Fruit fly (Drosophila melanogaster): Measurements from ENCODE around the gene Pdha.

Pdha gene

dm6 chrX:4691226-4691625 lies 10.9 kb upstream of the Pdha start (continued):
- peak; percentile 1 for TF ChIP-seq trem (tag; optimal IDR thresholded peaks at IDR 0.05)

dm6 chrX:4692963-4693362 lies 9.1 kb upstream of the Pdha start:
- 0 out of 3 replicates have a peak, but pooled peaks have one; percentile 23 for TF ChIP-seq CG11695 (GFP tag; IDR thresholded peaks at IDR 0.05)
- no peak for TF ChIP-seq Chrac-16 (GFP tag; optimal IDR thresholded peaks at IDR 0.05)
- TF ChIP-seq CG8290 (GFP tag; optimal IDR thresholded peaks at IDR 0.05) = no peak
- peak in 1 of 2 experiments; percentile 33 for TF ChIP-seq CG8290 (tag; optimal IDR thresholded peaks at IDR 0.05)
- no peak for TF ChIP-seq amos (GFP tag; IDR thresholded peaks at IDR 0.05; ENCODE audit: partially characterized antibody)
- no peak for TF ChIP-seq C15 (GFP tag; IDR thresholded peaks at IDR 0.05)
- TF ChIP-seq CG4328 (GFP tag; optimal IDR thresholded peaks at IDR 0.05) = no peak
- TF ChIP-seq CG4820 (GFP tag; optimal IDR thresholded peaks at IDR 0.05) = no peak
- no peak for TF ChIP-seq tap (tag; optimal IDR thresholded peaks at IDR 0.05)
- TF ChIP-seq vvl (GFP tag; IDR thresholded peaks at IDR 0.05) = peak; percentile 22; the same call in 1 of the 2 replicates
- TF ChIP-seq dpn (GFP tag; optimal IDR thresholded peaks at IDR 0.05) = no peak
- TF ChIP-seq ems (GFP tag; optimal IDR thresholded peaks at IDR 0.05) = no peak
- TF ChIP-seq gem (tag; optimal IDR thresholded peaks at IDR 0.05) = peak; percentile 28
- TF ChIP-seq nau (GFP tag; optimal IDR thresholded peaks at IDR 0.05) = no peak
- no peak for TF ChIP-seq ken (GFP tag; IDR thresholded peaks at IDR 0.05)
- no peak for TF ChIP-seq Kr (GFP tag; optimal IDR thresholded peaks at IDR 0.05)
- no peak for TF ChIP-seq CG31224 (GFP tag; IDR thresholded peaks at IDR 0.05)
- no peak for TF ChIP-seq pzg (GFP tag; optimal IDR thresholded peaks at IDR 0.05)
- TF ChIP-seq bsh (GFP tag; optimal IDR thresholded peaks at IDR 0.05) = peak in 1 of 2 experiments; percentile 10
- TF ChIP-seq Sry-β (GFP tag; optimal IDR thresholded peaks at IDR 0.05) = no peak
- peak; percentile 4 for TF ChIP-seq lilli (GFP tag; optimal IDR thresholded peaks at IDR 0.05)
- no peak for TF ChIP-seq ERR (GFP tag; optimal IDR thresholded peaks at IDR 0.05)
- TF ChIP-seq ci (GFP tag; IDR thresholded peaks at IDR 0.05) = no peak
- no peak for TF ChIP-seq ssp (GFP tag; IDR thresholded peaks at IDR 0.05)
- no peak for TF ChIP-seq cg (GFP tag; optimal IDR thresholded peaks at IDR 0.05)
- TF ChIP-seq mam (GFP tag; optimal IDR thresholded peaks at IDR 0.05) = peak; percentile 10
- TF ChIP-seq Nf-YB (GFP tag; optimal IDR thresholded peaks at IDR 0.05) = no peak
- TF ChIP-seq ind (GFP tag; optimal IDR thresholded peaks at IDR 0.05) = no peak
- TF ChIP-seq CG13123 (GFP tag; optimal IDR thresholded peaks at IDR 0.05) = no peak
- no peak for TF ChIP-seq CG10209 (GFP tag; optimal IDR thresholded peaks at IDR 0.05)
- TF ChIP-seq HLHmδ (GFP tag; optimal IDR thresholded peaks at IDR 0.05) = no peak
- TF ChIP-seq Hr3 (GFP tag; optimal IDR thresholded peaks at IDR 0.05) = no peak
- peak; percentile 15 for TF ChIP-seq CG11504 (tag; optimal IDR thresholded peaks at IDR 0.05)
- no peak for TF ChIP-seq Fer3 (tag; optimal IDR thresholded peaks at IDR 0.05)
- no peak for TF ChIP-seq TFAM (GFP tag; optimal IDR thresholded peaks at IDR 0.05)
- TF ChIP-seq Med (GFP tag) = peak; percentile 64
- TF ChIP-seq CG15514 (GFP tag; optimal IDR thresholded peaks at IDR 0.05) = peak; percentile 5
- TF ChIP-seq Rx (GFP tag; IDR thresholded peaks at IDR 0.05) = no peak
- TF ChIP-seq CG12071 (GFP tag; optimal IDR thresholded peaks at IDR 0.05) = no peak
- peak; percentile 81 for TF ChIP-seq sens (GFP tag)
- TF ChIP-seq HLH54F (GFP tag; optimal IDR thresholded peaks at IDR 0.05) = no peak
- TF ChIP-seq CG18599 (GFP tag; optimal IDR thresholded peaks at IDR 0.05) = peak; percentile 41
- peak; percentile 18; the same call in 1 of the 2 replicates for TF ChIP-seq CG32532 (GFP tag; IDR thresholded peaks at IDR 0.05)
- TF ChIP-seq CG16813 (GFP tag; IDR thresholded peaks at IDR 0.05; ENCODE audit: partially characterized antibody) = no peak
- TF ChIP-seq slbo (GFP tag; IDR thresholded peaks at IDR 0.05) = no peak
- TF ChIP-seq CG30403 (GFP tag; optimal IDR thresholded peaks at IDR 0.05) = no peak
- no peak for TF ChIP-seq caup (GFP tag; optimal IDR thresholded peaks at IDR 0.05; ENCODE audit: severe bottlenecking)
- no peak for TF ChIP-seq CG10431 (GFP tag; optimal IDR thresholded peaks at IDR 0.05)
- no peak for TF ChIP-seq Dip2 (GFP tag; IDR thresholded peaks at IDR 0.05)
